Fruit fly (Drosophila melanogaster): ENCODE results near the gene CG2211.
A peak's percentile ranks its signal among the peaks of the same experiment; 100 is the strongest.

CG2211 gene

dm6 chr3L:1323136-1323535 is 12.0 kb downstream of the CG2211 start (continued):
- peak; percentile 21 for TF ChIP-seq scrt (GFP tag; optimal IDR thresholded peaks at IDR 0.05)
- TF ChIP-seq CG4282 (GFP tag; optimal IDR thresholded peaks at IDR 0.05) = no peak
- TF ChIP-seq CG6654 (GFP tag; optimal IDR thresholded peaks at IDR 0.05) = peak; percentile 37
- peak; percentile 10; the same call in 1 of the 2 replicates for TF ChIP-seq dan (GFP tag; IDR thresholded peaks at IDR 0.05)
- peak; percentile 83 for TF ChIP-seq CG2202 (tag; optimal IDR thresholded peaks at IDR 0.05)
- peak; percentile 55 for TF ChIP-seq lmd (GFP tag; IDR thresholded peaks at IDR 0.05)
- TF ChIP-seq CHES-1-like (GFP tag; optimal IDR thresholded peaks at IDR 0.05) = peak; percentile 63
- peak; percentile 80 for TF ChIP-seq CG8388 (GFP tag; optimal IDR thresholded peaks at IDR 0.05)
- peak; percentile 54; the same call in 1 of the 2 replicates for TF ChIP-seq chm (GFP tag; IDR thresholded peaks at IDR 0.05)
- peak; percentile 27; the same call in 1 of the 3 replicates for TF ChIP-seq tgo (GFP tag; IDR thresholded peaks at IDR 0.05)
- TF ChIP-seq pzg (GFP tag; optimal IDR thresholded peaks at IDR 0.05) = no peak
- TF ChIP-seq tio (GFP tag; optimal IDR thresholded peaks at IDR 0.05) = no peak
- TF ChIP-seq Camta (GFP tag; optimal IDR thresholded peaks at IDR 0.05) = peak; percentile 64
- TF ChIP-seq CG2120 (GFP tag; optimal IDR thresholded peaks at IDR 0.05) = peak; percentile 45
- TF ChIP-seq cas (GFP tag; IDR thresholded peaks at IDR 0.05) = no peak
- TF ChIP-seq Side (GFP tag; optimal IDR thresholded peaks at IDR 0.05) = peak; percentile 66
- peak; percentile 59 for TF ChIP-seq Nf-YB (GFP tag; optimal IDR thresholded peaks at IDR 0.05)
- peak; percentile 73 for TF ChIP-seq PHDP (tag; optimal IDR thresholded peaks at IDR 0.05)
- peak; percentile 5 for TF ChIP-seq CG18619 (GFP tag; optimal IDR thresholded peaks at IDR 0.05)
- TF ChIP-seq dysf (GFP tag; IDR thresholded peaks at IDR 0.05) = peak; percentile 51; the same call in 2 of the 3 replicates
- peak; percentile 44 for TF ChIP-seq Dip3 (GFP tag; optimal IDR thresholded peaks at IDR 0.05)
- no peak for TF ChIP-seq CG7928 (GFP tag; optimal IDR thresholded peaks at IDR 0.05)
- TF ChIP-seq CG34224 (GFP tag; IDR thresholded peaks at IDR 0.05; ENCODE audit: partially characterized antibody) = no peak
- no peak for TF ChIP-seq CG10274 (GFP tag; optimal IDR thresholded peaks at IDR 0.05)
- no peak for TF ChIP-seq Dbx (GFP tag; IDR thresholded peaks at IDR 0.05)
- no peak for TF ChIP-seq pfk (GFP tag; optimal IDR thresholded peaks at IDR 0.05)
- peak; percentile 68 for TF ChIP-seq H2.0 (GFP tag; IDR thresholded peaks at IDR 0.05)
- TF ChIP-seq caup (GFP tag; optimal IDR thresholded peaks at IDR 0.05; ENCODE audit: severe bottlenecking) = peak; percentile 24
- no peak for TF ChIP-seq ac (GFP tag; optimal IDR thresholded peaks at IDR 0.05)
- peak; percentile 69 for TF ChIP-seq CG6254 (GFP tag; optimal IDR thresholded peaks at IDR 0.05)
- TF ChIP-seq Hsf (GFP tag; optimal IDR thresholded peaks at IDR 0.05) = peak; percentile 77
- TF ChIP-seq mam (GFP tag; optimal IDR thresholded peaks at IDR 0.05) = peak; percentile 28
- no peak for TF ChIP-seq BEAF-32 (GFP tag; optimal IDR thresholded peaks at IDR 0.05)
- TF ChIP-seq CG7745 (tag; optimal IDR thresholded peaks at IDR 0.05) = no peak
- no peak for TF ChIP-seq Ravus (GFP tag; IDR thresholded peaks at IDR 0.05)
- TF ChIP-seq Abd-B (GFP tag; optimal IDR thresholded peaks at IDR 0.05) = peak; percentile 76
- peak; percentile 11 for TF ChIP-seq pho (GFP tag; optimal IDR thresholded peaks at IDR 0.05)
- peak; percentile 55; the same call in 2 of the 3 replicates for TF ChIP-seq ken (GFP tag; IDR thresholded peaks at IDR 0.05)
- no peak for TF ChIP-seq Sox102F (GFP tag; optimal IDR thresholded peaks at IDR 0.05)
- TF ChIP-seq CG12219 (GFP tag; optimal IDR thresholded peaks at IDR 0.05) = peak; percentile 71
- TF ChIP-seq sob (GFP tag; IDR thresholded peaks at IDR 0.05) = 0 out of 2 replicates have a peak, but pooled peaks have one; percentile 14
- no peak for TF ChIP-seq CG9797 (GFP tag; optimal IDR thresholded peaks at IDR 0.05)
- peak; percentile 22 for TF ChIP-seq ems (GFP tag; optimal IDR thresholded peaks at IDR 0.05)
- TF ChIP-seq Poxn (GFP tag; IDR thresholded peaks at IDR 0.05) = no peak
- peak; percentile 17 for TF ChIP-seq Asciz (GFP tag; optimal IDR thresholded peaks at IDR 0.05)
- TF ChIP-seq oc (tag; optimal IDR thresholded peaks at IDR 0.05) = peak; percentile 77
- TF ChIP-seq Myb (GFP tag; optimal IDR thresholded peaks at IDR 0.05) = peak; percentile 29
- peak; percentile 67 for TF ChIP-seq Chrac-16 (GFP tag; optimal IDR thresholded peaks at IDR 0.05)
- TF ChIP-seq CG1024 (GFP tag; IDR thresholded peaks at IDR 0.05) = 0 out of 2 replicates have a peak, but pooled peaks have one; percentile 12
- peak; percentile 42; the same call in 1 of the 3 replicates for TF ChIP-seq CG7357 (GFP tag; IDR thresholded peaks at IDR 0.05)
- no peak for TF ChIP-seq CG12299 (tag; optimal IDR thresholded peaks at IDR 0.05)

All from whole organism, embryonic.